Worm (Caenorhabditis elegans): ENCODE results near the gene svop-1.

The svop-1 gene

DNA sequence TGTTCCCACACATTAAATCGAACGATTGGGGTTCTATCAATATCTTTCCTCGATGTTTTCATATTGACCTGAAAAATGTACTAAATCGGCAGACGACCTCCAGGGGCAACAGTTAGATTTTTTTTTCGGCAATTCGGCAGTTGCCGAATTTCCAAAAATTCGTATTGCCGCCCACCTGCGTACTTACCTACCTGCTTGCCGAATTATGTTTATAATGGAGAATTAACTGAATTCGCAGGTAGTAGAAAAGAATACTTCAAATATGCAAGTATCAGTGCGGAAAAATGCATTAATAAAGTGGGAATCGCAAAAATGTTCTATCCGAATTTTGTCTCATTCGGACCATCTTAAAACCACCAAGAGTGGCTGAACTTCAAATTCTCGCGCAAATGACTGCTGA, 15.6 kb downstream of the svop-1 start:
- TF ChIP-seq tbx-2 (tag; optimal IDR thresholded peaks at IDR 0.05): no peak
- no peak for TF ChIP-seq K02D7.2 (tag; optimal IDR thresholded peaks at IDR 0.05)
- TF ChIP-seq ceh-31 (tag; optimal IDR thresholded peaks at IDR 0.05): no peak
- TF ChIP-seq ceh-9 (tag; optimal IDR thresholded peaks at IDR 0.05): no peak
- no peak for TF ChIP-seq C38D4.7 (GFP tag; optimal IDR thresholded peaks at IDR 0.05)
- TF ChIP-seq lim-6 (tag; optimal IDR thresholded peaks at IDR 0.05): no peak
- TF ChIP-seq pax-1 (tag; optimal IDR thresholded peaks at IDR 0.05): no peak

ce11 chrIII:8867922-8868655, 17.2 kb downstream of the svop-1 start:
- TF ChIP-seq elt-2 (tag; optimal IDR thresholded peaks at IDR 0.05) (peak; percentile 17), unc-86 (tag; optimal IDR thresholded peaks at IDR 0.05) (no peak)

ce11 chrIII:8866983-8867842, 18.1 kb downstream of the svop-1 start:
- no peak for TF ChIP-seq fax-1 (tag; optimal IDR thresholded peaks at IDR 0.05)

ce11 chrIII:8866038-8866437, 19.2 kb downstream of the svop-1 start:
- TF ChIP-seq elt-4 (tag; optimal IDR thresholded peaks at IDR 0.05): no peak
- no peak for TF ChIP-seq unc-86 (tag; optimal IDR thresholded peaks at IDR 0.05)
- TF ChIP-seq pax-1 (tag; optimal IDR thresholded peaks at IDR 0.05): no peak
- no peak for TF ChIP-seq zip-5 (tag; optimal IDR thresholded peaks at IDR 0.05)
- TF ChIP-seq pqm-1 (tag; optimal IDR thresholded peaks at IDR 0.05): no peak
- TF ChIP-seq ceh-48 (tag; optimal IDR thresholded peaks at IDR 0.05): no peak
- no peak for TF ChIP-seq tbx-2 (tag; optimal IDR thresholded peaks at IDR 0.05)
- TF ChIP-seq K09A11.1 (tag; optimal IDR thresholded peaks at IDR 0.05; ENCODE audit: insufficient read depth): no peak
- TF ChIP-seq ceh-45 (GFP tag; IDR thresholded peaks at IDR 0.05): no peak
- TF ChIP-seq ceh-6 (GFP tag; optimal IDR thresholded peaks at IDR 0.05): no peak
- no peak for TF ChIP-seq ama-1 (optimal IDR thresholded peaks at IDR 0.05)
- TF ChIP-seq ceh-18 (tag; optimal IDR thresholded peaks at IDR 0.05): no peak
- TF ChIP-seq F13H6.1 (tag; optimal IDR thresholded peaks at IDR 0.05): no peak

- TF ChIP-seq unc-86 (tag; optimal IDR thresholded peaks at IDR 0.05) (no peak), ceh-34 (tag; optimal IDR thresholded peaks at IDR 0.05) (peak; percentile 72), dve-1 (tag; optimal IDR thresholded peaks at IDR 0.05) (no peak), eyg-1 (tag; optimal IDR thresholded peaks at IDR 0.05) (peak; percentile 43), ceh-2 (tag; optimal IDR thresholded peaks at IDR 0.05) (no peak), elt-2 (tag; optimal IDR thresholded peaks at IDR 0.05) (no peak), ceh-22 (tag; optimal IDR thresholded peaks at IDR 0.05) (no peak), ceh-19 (GFP tag; optimal IDR thresholded peaks at IDR 0.05) (no peak), hlh-8 (tag; optimal IDR thresholded peaks at IDR 0.05) (no peak), hlh-6 (tag; optimal IDR thresholded peaks at IDR 0.05) (no peak), odd-2 (tag; optimal IDR thresholded peaks at IDR 0.05) (no peak), tbx-2 (tag; optimal IDR thresholded peaks at IDR 0.05) (peak; percentile 73), elt-4 (tag; optimal IDR thresholded peaks at IDR 0.05) (no peak), pha-4 (tag; optimal IDR thresholded peaks at IDR 0.05) (no peak), zip-5 (tag; optimal IDR thresholded peaks at IDR 0.05) (no peak), sox-2 (GFP tag; IDR thresholded peaks at IDR 0.05) (no peak), K09A11.1 (tag; optimal IDR thresholded peaks at IDR 0.05; ENCODE audit: insufficient read depth) (no peak), nfya-1 (tag; optimal IDR thresholded peaks at IDR 0.05) (peak; percentile 15), ceh-6 (GFP tag; optimal IDR thresholded peaks at IDR 0.05) (peak; percentile 54), ceh-31 (tag; optimal IDR thresholded peaks at IDR 0.05) (peak; percentile 68), ceh-18 (tag; optimal IDR thresholded peaks at IDR 0.05) (peak; percentile 88), lin-11 (tag; optimal IDR thresholded peaks at IDR 0.05) (no peak), unc-3 (GFP tag; conservative IDR thresholded peaks at IDR 0.05) (no peak), unc-3 (tag; optimal IDR thresholded peaks at IDR 0.05) (no peak), pag-3 (tag; optimal IDR thresholded peaks at IDR 0.05; ENCODE audit: borderline replicate concordance) (no peak), rnt-1 (tag; optimal IDR thresholded peaks at IDR 0.05) (peak; percentile 78), K02D7.2 (tag; optimal IDR thresholded peaks at IDR 0.05) (no peak), pros-1 (tag; optimal IDR thresholded peaks at IDR 0.05) (no peak), C38D4.7 (GFP tag; optimal IDR thresholded peaks at IDR 0.05) (peak; percentile 10), ceh-14 (tag; optimal IDR thresholded peaks at IDR 0.05) (peak; percentile 64), ceh-45 (GFP tag; IDR thresholded peaks at IDR 0.05) (no peak), fkh-10 (GFP tag; optimal IDR thresholded peaks at IDR 0.05) (no peak)
Observed at ce11 chrIII:8865294-8865766, 20.0 kb downstream of the svop-1 start.
